Worm (Caenorhabditis elegans): ENCODE results near the gene nhr-126.
A peak's percentile ranks its signal among the peaks of the same experiment; 100 is the strongest.

The nhr-126 gene

DNA sequence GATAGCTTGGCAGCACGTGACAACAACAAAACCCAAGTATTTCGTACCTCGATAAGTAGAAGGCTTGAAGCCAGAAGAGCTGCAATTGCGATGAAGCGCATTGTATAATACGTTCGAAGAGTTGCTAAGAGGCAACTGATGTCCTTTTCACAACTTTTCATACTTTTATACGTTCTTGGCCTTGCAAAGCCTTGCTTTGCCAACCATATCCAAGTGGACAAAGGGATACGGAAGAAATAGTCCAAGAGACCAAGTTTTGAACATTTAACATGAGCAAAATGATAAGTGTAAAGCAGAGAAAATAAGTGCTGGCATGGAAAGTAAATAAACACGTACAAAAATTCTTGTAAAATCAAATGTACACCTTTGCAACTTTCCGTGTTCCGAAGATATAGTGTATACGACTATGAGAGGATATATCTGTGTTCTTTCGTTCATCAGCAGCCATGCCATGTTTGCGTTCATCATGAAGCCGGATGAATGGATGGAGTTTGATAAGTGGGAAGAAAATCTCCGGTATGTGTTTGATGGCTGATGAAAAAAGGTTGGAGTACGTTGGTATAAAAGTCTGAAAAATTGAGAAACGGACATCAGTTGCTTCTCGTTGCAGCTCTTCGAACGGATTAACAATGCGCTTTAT lies 45.5 kb downstream of the nhr-126 start, which contains the start of the genes Y5H2A.4 and abu-4:
Y5H2A.4 (minus strand) TSS at position 101 of the 640 bp plus-strand sequence.
abu-4 (plus strand) TSS at position 590 of the 640 bp plus-strand sequence.
- TF ChIP-seq nhr-43 (tag; optimal IDR thresholded peaks at IDR 0.05; ENCODE audit: poor library complexity, severe bottlenecking): no peak
- no peak for TF ChIP-seq mml-1 (tag; optimal IDR thresholded peaks at IDR 0.05)
- no peak for TF ChIP-seq jun-1 (tag; optimal IDR thresholded peaks at IDR 0.05)
- TF ChIP-seq pqm-1 (tag; optimal IDR thresholded peaks at IDR 0.05): no peak
- TF ChIP-seq egl-5 (tag; optimal IDR thresholded peaks at IDR 0.05): no peak
- TF ChIP-seq sea-2 (GFP tag; optimal IDR thresholded peaks at IDR 0.05): no peak
- no peak for TF ChIP-seq fos-1 (tag; optimal IDR thresholded peaks at IDR 0.05)
- no peak for TF ChIP-seq fkh-2 (tag; optimal IDR thresholded peaks at IDR 0.05)
- TF ChIP-seq ama-1 (optimal IDR thresholded peaks at IDR 0.05): no peak
- TF ChIP-seq lsy-12 (tag; optimal IDR thresholded peaks at IDR 0.05): no peak
- no peak for TF ChIP-seq unc-39 (tag; optimal IDR thresholded peaks at IDR 0.05)
- TF ChIP-seq nhr-76 (tag; optimal IDR thresholded peaks at IDR 0.05): no peak

DNA sequence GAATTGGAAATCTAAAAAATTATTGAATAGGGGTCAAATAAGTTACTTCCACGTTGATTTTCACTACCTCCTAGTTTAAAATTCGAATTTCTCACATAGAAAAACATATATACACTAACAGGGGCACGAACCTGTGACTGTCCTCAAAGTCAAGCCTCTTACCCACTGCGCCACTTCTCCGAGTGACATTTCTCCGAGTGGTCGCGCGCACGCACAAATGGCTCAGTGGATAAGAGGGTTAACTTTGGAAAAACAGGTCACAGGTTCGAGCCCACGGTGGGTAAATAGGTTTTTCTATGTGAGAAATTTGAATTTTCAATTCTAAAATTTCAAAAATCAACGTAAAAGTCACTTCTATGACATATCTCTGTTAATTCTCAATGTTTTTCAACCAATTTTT lies 48.4 kb downstream of the nhr-126 start:
- TF ChIP-seq lin-15B (tag; optimal IDR thresholded peaks at IDR 0.05): peak; percentile 10
- peak; percentile 21 for TF ChIP-seq pha-4 (tag; optimal IDR thresholded peaks at IDR 0.05)
- TF ChIP-seq pqm-1 (tag; optimal IDR thresholded peaks at IDR 0.05): peak; percentile 2
- TF ChIP-seq egl-27 (tag; optimal IDR thresholded peaks at IDR 0.05): no peak
- TF ChIP-seq lin-39 (tag; optimal IDR thresholded peaks at IDR 0.05): no peak
- TF ChIP-seq snpc-4 (tag; optimal IDR thresholded peaks at IDR 0.05): no peak
- TF ChIP-seq hmg-11 (tag; optimal IDR thresholded peaks at IDR 0.05): no peak

- TF ChIP-seq mml-1 (tag; optimal IDR thresholded peaks at IDR 0.05) (no peak), unc-62 (GFP tag; optimal IDR thresholded peaks at IDR 0.05) (no peak), pha-4 (tag; optimal IDR thresholded peaks at IDR 0.05) (peak; percentile 44), elt-2 (tag; optimal IDR thresholded peaks at IDR 0.05) (peak; percentile 1), unc-39 (tag; optimal IDR thresholded peaks at IDR 0.05) (no peak), nhr-77 (tag; optimal IDR thresholded peaks at IDR 0.05) (no peak), pqm-1 (tag; optimal IDR thresholded peaks at IDR 0.05) (peak; percentile 4)
Observed at ce11 chrV:2278052-2278451, 49.2 kb downstream of the nhr-126 start, which contains the start of gene nhr-59. TSS of gene nhr-59 (minus strand) at chrV:2278265.

ce11 chrV:2278543-2278942 lies 49.7 kb downstream of the nhr-126 start, which contains the start of gene fbxa-137:
TSS of gene fbxa-137 (plus strand) at chrV:2278816.
- TF ChIP-seq ama-1 (optimal IDR thresholded peaks at IDR 0.05) (no peak), nhr-28 (tag; optimal IDR thresholded peaks at IDR 0.05) (no peak), egl-27 (tag; optimal IDR thresholded peaks at IDR 0.05) (no peak), elt-3 (tag; optimal IDR thresholded peaks at IDR 0.05) (no peak), ceh-9 (tag; optimal IDR thresholded peaks at IDR 0.05) (no peak), jun-1 (tag; optimal IDR thresholded peaks at IDR 0.05) (no peak), nhr-67 (tag; optimal IDR thresholded peaks at IDR 0.05) (no peak), zag-1 (tag; optimal IDR thresholded peaks at IDR 0.05) (no peak), fkh-2 (tag; optimal IDR thresholded peaks at IDR 0.05) (no peak), pqm-1 (tag; optimal IDR thresholded peaks at IDR 0.05) (no peak), ZK546.5 (tag; optimal IDR thresholded peaks at IDR 0.05) (no peak), ztf-11 (tag; optimal IDR thresholded peaks at IDR 0.05) (no peak), fkh-10 (GFP tag; optimal IDR thresholded peaks at IDR 0.05) (no peak), mml-1 (tag; optimal IDR thresholded peaks at IDR 0.05) (no peak), elt-2 (tag; optimal IDR thresholded peaks at IDR 0.05) (no peak)
